Worm (Caenorhabditis elegans) whole organism, L4 larva: Measurements from ENCODE around the gene T13F2.6.

ENCODE experiments used
- F10B5.3 ChIP-seq: sonication (generic microtip); optimal IDR thresholded peaks from 2 replicates; lab custom pipeline; 2016; ENCODE audit warnings: mild to moderate bottlenecking, missing genetic modification characterization, missing compliant biosample characterization
- F26F4.8 ChIP-seq: fragments of 200-800 bp; sonication (Bioruptor generic); conservative IDR thresholded peaks from 2 replicates; pipeline ENCODE4 v1.3.6; 2022; ENCODE audit warnings: missing genetic modification characterization, missing compliant biosample characterization
- F37D6.2 ChIP-seq: sonication (generic microtip); optimal IDR thresholded peaks from 2 replicates; lab custom pipeline; 2016; ENCODE audit warnings: mild to moderate bottlenecking, missing genetic modification characterization, missing compliant biosample characterization
- F49E8.2 ChIP-seq: sonication (generic microtip); optimal IDR thresholded peaks from 2 replicates; lab custom pipeline; 2016; ENCODE audit warnings: missing compliant biosample characterization, mild to moderate bottlenecking, missing genetic modification characterization, borderline replicate concordance
- T20F7.1 ChIP-seq: fragments of 200-800 bp; sonication (Bioruptor generic); optimal IDR thresholded peaks from 2 replicates; lab custom pipeline; 2018; ENCODE audit warnings: mild to moderate bottlenecking, missing genetic modification characterization, missing compliant biosample characterization
- Y48G9A.11 ChIP-seq: fragments of 200-800 bp; sonication (Bioruptor generic); IDR thresholded peaks from 2 replicates; pipeline ENCODE4 v1.3.6; 2022; ENCODE audit warnings: missing genetic modification reagents, missing genetic modification characterization, missing compliant biosample characterization
- Y5F2A.4 ChIP-seq: fragments of 200-800 bp; sonication (Bioruptor generic); optimal IDR thresholded peaks from 2 replicates; lab custom pipeline; 2018; ENCODE audit warnings: mild to moderate bottlenecking, missing genetic modification characterization, missing compliant biosample characterization
- ZK546.5 ChIP-seq, 2 experiments: sonication (generic microtip); optimal IDR thresholded peaks; 2 replicates each; lab custom pipeline; 2017; ENCODE audit warnings: missing biosample characterization in 2 of 2, missing genetic modification characterization in 2 of 2
- aha-1 ChIP-seq: fragments of 150-350 bp; peaks from one replicate; lab custom pipeline; 2014; ENCODE audit warnings: missing biosample characterization, missing genetic modification characterization
- aly-2 ChIP-seq: sonication (generic microtip); optimal IDR thresholded peaks from 2 replicates; lab custom pipeline; 2018; ENCODE audit warnings: missing biosample characterization, missing genetic modification characterization
- ceh-32 ChIP-seq: sonication (generic microtip); optimal IDR thresholded peaks from 2 replicates; lab custom pipeline; 2016; ENCODE audit warnings: mild to moderate bottlenecking, missing genetic modification characterization, missing compliant biosample characterization; ENCODE audit not compliant: poor library complexity
- ceh-62 ChIP-seq: sonication (generic microtip); optimal IDR thresholded peaks from 2 replicates; lab custom pipeline; 2017; ENCODE audit warnings: missing biosample characterization, missing genetic modification characterization
- ces-1 ChIP-seq: fragments of 150-350 bp; sonication (generic microtip); optimal IDR thresholded peaks from 4 replicates; lab custom pipeline; 2014; ENCODE audit warnings: missing biosample characterization, missing genetic modification reagents, missing genetic modification characterization
- ctbp-1 ChIP-seq: fragments of 200-800 bp; sonication (Bioruptor generic); IDR thresholded peaks from 2 replicates; pipeline ENCODE4 v1.3.6; 2022; ENCODE audit warnings: missing genetic modification reagents, missing genetic modification characterization, missing compliant biosample characterization
- dpl-1 ChIP-seq: fragments of 150-350 bp; optimal IDR thresholded peaks from 2 replicates; lab custom pipeline; 2014; ENCODE audit warnings: missing biosample characterization, missing genetic modification reagents, missing genetic modification characterization
- dve-1 ChIP-seq: sonication (generic microtip); optimal IDR thresholded peaks from 2 replicates; lab custom pipeline; 2017; ENCODE audit warnings: antibody characterized with exemption, mild to moderate bottlenecking, missing genetic modification characterization, missing compliant biosample characterization; ENCODE audit not compliant: insufficient read depth
- fos-1 ChIP-seq: fragments of 150-350 bp; optimal IDR thresholded peaks from 2 replicates; lab custom pipeline; 2014; ENCODE audit warnings: missing biosample characterization, missing genetic modification characterization
- gei-8 ChIP-seq: fragments of 200-800 bp; sonication (Bioruptor generic); optimal IDR thresholded peaks from 2 replicates; lab custom pipeline; 2018; ENCODE audit warnings: mild to moderate bottlenecking, missing genetic modification characterization, missing compliant biosample characterization
- hlh-11 ChIP-seq: fragments of 200-800 bp; sonication (Bioruptor generic); optimal IDR thresholded peaks from 2 replicates; lab custom pipeline; 2018; ENCODE audit warnings: mild to moderate bottlenecking, missing genetic modification characterization, missing compliant biosample characterization
- hlh-30 ChIP-seq: sonication (generic microtip); optimal IDR thresholded peaks from 2 replicates; lab custom pipeline; 2017; ENCODE audit warnings: antibody characterized with exemption, mild to moderate bottlenecking, missing genetic modification characterization, missing compliant biosample characterization; ENCODE audit not compliant: insufficient read depth
- hmg-1.1 ChIP-seq: fragments of 200-800 bp; sonication (Bioruptor generic); IDR thresholded peaks from 2 replicates; pipeline ENCODE4 v1.3.6; 2022; ENCODE audit warnings: missing genetic modification reagents, missing genetic modification characterization, missing compliant biosample characterization
- lin-29 ChIP-seq: fragments of 200-800 bp; sonication (Bioruptor generic); IDR thresholded peaks from 2 replicates; pipeline ENCODE4 v1.3.6; 2022; ENCODE audit warnings: missing genetic modification reagents, missing genetic modification characterization, missing compliant biosample characterization
- lsy-2 ChIP-seq, 2 experiments: fragments of 150-350 bp in 1 of 2; sonication (generic microtip) in 1 of 2; optimal IDR thresholded peaks; 2 replicates each; lab custom pipeline; 2014 to 2017; ENCODE audit warnings: missing biosample characterization in 2 of 2, missing genetic modification characterization in 2 of 2
- mep-1 ChIP-seq: fragments of 150-350 bp; sonication (generic microtip); optimal IDR thresholded peaks from 3 replicates; lab custom pipeline; 2014; ENCODE audit warnings: missing biosample characterization, missing genetic modification characterization
- mes-2 ChIP-seq: sonication (generic microtip); optimal IDR thresholded peaks from 2 replicates; lab custom pipeline; 2016; ENCODE audit warnings: missing genotype, mild to moderate bottlenecking, missing genetic modification characterization, missing compliant biosample characterization; ENCODE audit not compliant: poor library complexity, severe bottlenecking
- mxl-2 ChIP-seq: fragments of 200-800 bp; sonication (Bioruptor generic); conservative IDR thresholded peaks from 2 replicates; pipeline ENCODE4 v1.3.6; 2022; ENCODE audit warnings: missing genetic modification reagents, missing genetic modification characterization, missing compliant biosample characterization
- nhr-102 ChIP-seq: sonication (generic microtip); optimal IDR thresholded peaks from 2 replicates; lab custom pipeline; 2016; ENCODE audit warnings: mild to moderate bottlenecking, missing genetic modification characterization, moderate library complexity, missing compliant biosample characterization
- nhr-11 ChIP-seq: fragments of 150-350 bp; optimal IDR thresholded peaks from 2 replicates; lab custom pipeline; 2014; ENCODE audit warnings: missing biosample characterization, missing genetic modification characterization
- nhr-237 ChIP-seq: sonication (generic microtip); optimal IDR thresholded peaks from 2 replicates; lab custom pipeline; 2017; ENCODE audit warnings: missing biosample characterization, missing genetic modification characterization
- nhr-25 ChIP-seq: sonication (generic microtip); optimal IDR thresholded peaks from 2 replicates; lab custom pipeline; 2017; ENCODE audit warnings: missing genetic modification characterization, mild to moderate bottlenecking, missing compliant biosample characterization, antibody characterized with exemption, moderate library complexity, borderline replicate concordance; ENCODE audit not compliant: insufficient read depth
- nhr-48 ChIP-seq: sonication (generic microtip); optimal IDR thresholded peaks from 2 replicates; lab custom pipeline; 2016; ENCODE audit warnings: mild to moderate bottlenecking, missing genetic modification characterization, missing compliant biosample characterization
- nhr-6 ChIP-seq: fragments of 150-350 bp; optimal IDR thresholded peaks from 2 replicates; lab custom pipeline; 2014; ENCODE audit warnings: missing biosample characterization, missing genetic modification characterization
- php-3 ChIP-seq: fragments of 200-800 bp; sonication (Bioruptor generic); IDR thresholded peaks from 2 replicates; pipeline ENCODE4 v1.3.6; 2022; ENCODE audit warnings: missing genetic modification reagents, missing genetic modification characterization, missing compliant biosample characterization
- pqm-1 ChIP-seq: sonication (generic microtip); optimal IDR thresholded peaks from 2 replicates; lab custom pipeline; 2017; ENCODE audit warnings: missing biosample characterization, missing genetic modification characterization
- saeg-2 ChIP-seq: fragments of 200-800 bp; sonication (Bioruptor generic); IDR thresholded peaks from 2 replicates; pipeline ENCODE4 v1.3.6; 2022; ENCODE audit warnings: missing genetic modification reagents, missing genetic modification characterization, missing compliant biosample characterization
- sdz-12 ChIP-seq: fragments of 200-800 bp; sonication (Bioruptor generic); optimal IDR thresholded peaks from 2 replicates; lab custom pipeline; 2018; ENCODE audit warnings: mild to moderate bottlenecking, missing genetic modification characterization, missing compliant biosample characterization
- skn-1 ChIP-seq: fragments of 150-350 bp; optimal IDR thresholded peaks from 2 replicates; lab custom pipeline; 2014; ENCODE audit warnings: missing biosample characterization, missing genetic modification characterization
- snpc-1.2 ChIP-seq: fragments of 200-800 bp; sonication (Bioruptor generic); IDR thresholded peaks from 2 replicates; pipeline ENCODE4 v1.3.6; 2022; ENCODE audit warnings: missing genetic modification reagents, missing genetic modification characterization, missing compliant biosample characterization
- snpc-4 ChIP-seq: fragments of 150-350 bp; optimal IDR thresholded peaks from 2 replicates; lab custom pipeline; 2014; ENCODE audit warnings: missing biosample characterization, missing genetic modification characterization
- spr-1 ChIP-seq: sonication (generic microtip); optimal IDR thresholded peaks from 2 replicates; lab custom pipeline; 2016; ENCODE audit warnings: mild to moderate bottlenecking, missing genetic modification characterization, missing compliant biosample characterization
- unc-39 ChIP-seq: sonication (generic microtip); optimal IDR thresholded peaks from 2 replicates; lab custom pipeline; 2017; ENCODE audit warnings: missing biosample characterization, missing genetic modification characterization
- unc-62 ChIP-seq, 3 experiments: fragments of 150-350 bp in 1 of 3; sonication (generic microtip); optimal IDR thresholded peaks in 2 of 3; peaks in 1 of 3; 1 replicate in 1 of 3; 2 replicates in 2 of 3; lab custom pipeline; 2014 to 2017; ENCODE audit warnings: missing biosample characterization in 3 of 3, missing genetic modification characterization in 3 of 3, missing genetic modification reagents in 3 of 3, missing genotype in 1 of 3
- vab-7 ChIP-seq: fragments of 200-800 bp; sonication (Bioruptor generic); IDR thresholded peaks from 2 replicates; pipeline ENCODE4 v1.3.6; 2022; ENCODE audit warnings: missing genetic modification reagents, missing genetic modification characterization, missing compliant biosample characterization
- zag-1 ChIP-seq: fragments of 150-350 bp; optimal IDR thresholded peaks from 2 replicates; lab custom pipeline; 2014; ENCODE audit warnings: missing biosample characterization, missing genetic modification characterization
- zip-11 ChIP-seq: fragments of 200-800 bp; sonication (Bioruptor generic); IDR thresholded peaks from 2 replicates; pipeline ENCODE4 v1.3.6; 2022; ENCODE audit warnings: missing genetic modification characterization, missing compliant biosample characterization
- ztf-11 ChIP-seq: fragments of 150-350 bp; optimal IDR thresholded peaks from 2 replicates; lab custom pipeline; 2014; ENCODE audit warnings: missing biosample characterization, missing genetic modification characterization

The T13F2.6 gene

DNA sequence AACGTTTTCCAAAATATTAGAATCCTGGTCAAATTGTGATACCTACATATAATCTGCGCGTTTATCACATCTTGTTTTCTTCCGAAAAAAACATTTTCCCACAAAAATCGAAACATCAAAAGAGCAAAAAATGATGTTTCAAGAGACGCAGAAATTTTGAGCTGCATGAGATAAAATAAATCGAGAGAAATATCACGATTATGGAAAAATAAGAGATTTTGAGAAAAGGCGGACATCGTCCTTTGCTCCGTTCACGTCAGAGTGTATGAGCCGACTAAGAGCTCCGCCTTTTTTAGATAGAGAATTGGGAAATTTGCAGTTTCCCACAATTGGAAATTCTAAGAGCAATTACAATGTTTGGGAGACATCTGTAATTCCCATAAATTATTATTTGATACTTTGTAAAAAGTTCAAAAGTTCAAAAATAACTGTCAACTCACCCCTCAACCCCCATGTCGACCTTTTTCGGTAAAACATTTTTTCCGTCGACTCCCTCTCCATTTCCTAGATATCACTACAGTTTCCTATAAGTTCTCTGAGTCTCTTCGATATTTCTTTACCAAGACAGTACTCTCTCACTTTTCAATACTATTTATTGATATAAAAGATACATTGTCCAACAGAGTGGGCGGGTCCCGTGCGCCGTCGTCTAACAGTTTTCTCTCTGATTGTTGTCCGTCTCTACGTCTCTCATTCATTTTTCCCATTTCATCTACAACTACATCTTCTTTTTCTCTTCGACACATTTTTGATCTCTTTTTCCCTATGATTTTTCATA is 21.3 kb upstream of the T13F2.6 start (continued):
- TF ChIP-seq F37D6.2: no peak
- no peak for TF ChIP-seq nhr-48 (tag; lab: Kevin White, UChicago)
- no peak for TF ChIP-seq F10B5.3 (tag; lab: Kevin White, UChicago)
- no peak for TF ChIP-seq mes-2 (tag; lab: Kevin White, UChicago)
- TF ChIP-seq vab-7 (GFP tag; lab: Robert Waterston, UW): no peak
- TF ChIP-seq mxl-2: no peak
- TF ChIP-seq spr-1 (tag; lab: Kevin White, UChicago): no peak

- TF ChIP-seq fos-1 (tag; lab: Kevin White, UChicago) (no peak), Y48G9A.11 (no peak), pqm-1 (tag; lab: Kevin White, UChicago) (no peak), skn-1 (tag; lab: Kevin White, UChicago) (no peak), mes-2 (tag; lab: Kevin White, UChicago) (no peak), zag-1 (tag; lab: Kevin White, UChicago) (no peak), lsy-2 (tag; optimal IDR thresholded peaks at IDR 0.05; lab: Kevin White, UChicago) (no peak), hmg-1.1 (GFP tag; lab: Robert Waterston, UW) (no peak), nhr-11 (tag; lab: Kevin White, UChicago) (no peak), ZK546.5 (tag; optimal IDR thresholded peaks at IDR 0.05; lab: Kevin White, UChicago) (no peak), Y5F2A.4 (GFP tag; lab: Kevin White, UChicago) (no peak)
These were observed 20.7 kb upstream of the T13F2.6 start, which contains the start of gene nhr-97 for ce11 chrIV:9757425-9757740. nhr-97 (plus strand) TSS chrIV:9757641.

ce11 chrIV:9761751-9762150 is 16.4 kb upstream of the T13F2.6 start:
- no peak for TF ChIP-seq ces-1 (GFP tag; lab: Kevin White, UChicago)
- peak; percentile 67 for TF ChIP-seq hlh-30 (tag; lab: Kevin White, UChicago)
- no peak for TF ChIP-seq zip-11 (GFP tag; lab: Robert Waterston, UW)
- no peak for TF ChIP-seq gei-8 (GFP tag; lab: Kevin White, UChicago)
- TF ChIP-seq ceh-32: no peak
- no peak for TF ChIP-seq nhr-25 (tag; lab: Kevin White, UChicago)
- no peak for TF ChIP-seq pqm-1 (tag; lab: Kevin White, UChicago)
- TF ChIP-seq dpl-1 (GFP tag; lab: Kevin White, UChicago): no peak
- TF ChIP-seq hmg-1.1 (GFP tag; lab: Robert Waterston, UW): no peak
- no peak for TF ChIP-seq unc-62 (GFP tag; optimal IDR thresholded peaks at IDR 0.05 in 1 of 2; lab: Kevin White, UChicago)
- TF ChIP-seq unc-62 (tag; optimal IDR thresholded peaks at IDR 0.05; lab: Kevin White, UChicago): no peak
- TF ChIP-seq F49E8.2 (tag; lab: Kevin White, UChicago): no peak
- no peak for TF ChIP-seq F26F4.8
- TF ChIP-seq ceh-62 (tag; lab: Kevin White, UChicago): no peak
- no peak for TF ChIP-seq mes-2 (tag; lab: Kevin White, UChicago)
- TF ChIP-seq fos-1 (tag; lab: Kevin White, UChicago): no peak
- TF ChIP-seq aly-2 (tag; lab: Kevin White, UChicago): no peak
- no peak for TF ChIP-seq nhr-237 (tag; lab: Kevin White, UChicago)
- no peak for TF ChIP-seq snpc-4 (tag; lab: Kevin White, UChicago)
- no peak for TF ChIP-seq sdz-12 (GFP tag; lab: Kevin White, UChicago)
- TF ChIP-seq dve-1 (tag; lab: Kevin White, UChicago): peak; percentile 19
- no peak for TF ChIP-seq saeg-2 (GFP tag; lab: Robert Waterston, UW)
- TF ChIP-seq mep-1 (tag; lab: Kevin White, UChicago): no peak
- no peak for TF ChIP-seq ctbp-1 (GFP tag; lab: Robert Waterston, UW)
- no peak for TF ChIP-seq ztf-11 (tag; lab: Kevin White, UChicago)
- TF ChIP-seq php-3 (GFP tag; lab: Robert Waterston, UW): no peak
- no peak for TF ChIP-seq lin-29 (GFP tag; lab: Robert Waterston, UW)
- TF ChIP-seq unc-39 (tag; lab: Kevin White, UChicago): no peak
- TF ChIP-seq F37D6.2: no peak
- no peak for TF ChIP-seq nhr-102 (tag; lab: Kevin White, UChicago)
- TF ChIP-seq T20F7.1 (GFP tag; lab: Kevin White, UChicago): peak; percentile 19
- no peak for TF ChIP-seq snpc-1.2
- no peak for TF ChIP-seq nhr-6 (tag; lab: Kevin White, UChicago)
- peak; percentile 21 for TF ChIP-seq hlh-11 (tag; lab: Kevin White, UChicago)
- peak; percentile 46 for TF ChIP-seq aha-1 (tag; lab: Kevin White, UChicago)
